Worm (Caenorhabditis elegans): ENCODE data around the gene H12D21.5.

- TF ChIP-seq ces-1 (GFP tag; optimal IDR thresholded peaks at IDR 0.05) (no peak), mep-1 (tag; optimal IDR thresholded peaks at IDR 0.05) (no peak), lsy-2 (tag; optimal IDR thresholded peaks at IDR 0.05) (no peak), hlh-1 (tag; optimal IDR thresholded peaks at IDR 0.05) (no peak), unc-39 (tag; optimal IDR thresholded peaks at IDR 0.05) (no peak), unc-62 (GFP tag; optimal IDR thresholded peaks at IDR 0.05) (no peak), ztf-11 (tag; optimal IDR thresholded peaks at IDR 0.05) (no peak), nhr-237 (tag; optimal IDR thresholded peaks at IDR 0.05) (no peak), elt-1 (tag; optimal IDR thresholded peaks at IDR 0.05; ENCODE audit: borderline replicate concordance, insufficient read depth) (no peak)
Measured at ce11 chrV:14924104-14924503, 30.3 kb downstream of the H12D21.5 start, which contains the start of gene srg-54.
